Fruit fly (Drosophila melanogaster) whole organism, embryonic: Measurements from ENCODE around the gene p115.
A peak's percentile ranks its signal among the peaks of the same experiment; 100 is the strongest.

Experiments
- Abd-B ChIP-seq: fragments of 200-800 bp; sonication (Bioruptor generic); optimal IDR thresholded peaks from 2 replicates; lab custom pipeline; 2018; ENCODE audit warnings: missing biosample characterization, mild to moderate bottlenecking, missing genetic modification characterization, moderate library complexity
- B-H2 ChIP-seq: fragments of 200-800 bp; sonication (Bioruptor generic); optimal IDR thresholded peaks from 2 replicates; lab custom pipeline; 2018; ENCODE audit warnings: missing biosample characterization, mild to moderate bottlenecking, missing genetic modification characterization
- BEAF-32 ChIP-seq: fragments of 200-800 bp; sonication (Bioruptor generic); optimal IDR thresholded peaks from 3 replicates; lab custom pipeline; 2017; ENCODE audit warnings: missing biosample characterization, missing genetic modification characterization, mild to moderate bottlenecking, moderate library complexity, missing genetic modification reagents
- CG12299 ChIP-seq: fragments of 200-800 bp; sonication (Bioruptor generic); optimal IDR thresholded peaks from 2 replicates; lab custom pipeline; 2018; ENCODE audit warnings: missing biosample characterization, mild to moderate bottlenecking, missing genetic modification characterization
- CG13424 ChIP-seq: fragments of 200-800 bp; sonication (Bioruptor generic); optimal IDR thresholded peaks from 2 replicates; lab custom pipeline; 2019; ENCODE audit warnings: missing biosample characterization, mild to moderate bottlenecking, missing genetic modification characterization, moderate library complexity
- CG13624 ChIP-seq: fragments of 200-800 bp; sonication (Bioruptor generic); optimal IDR thresholded peaks from 2 replicates; lab custom pipeline; 2016; ENCODE audit warnings: missing biosample characterization, missing genetic modification characterization
- CG14014 ChIP-seq: fragments of 200-800 bp; sonication (Bioruptor generic); IDR thresholded peaks from 2 replicates; pipeline ENCODE4 v1.3.6; 2022; ENCODE audit warnings: missing biosample characterization, missing genetic modification characterization
- CG2116 ChIP-seq: fragments of 200-800 bp; sonication (Bioruptor generic); optimal IDR thresholded peaks from 3 replicates; lab custom pipeline; 2018; ENCODE audit warnings: missing biosample characterization, mild to moderate bottlenecking, missing genetic modification characterization
- CG2712 ChIP-seq: fragments of 200-800 bp; optimal IDR thresholded peaks from 3 replicates; lab custom pipeline; 2019; ENCODE audit warnings: missing biosample characterization, mild to moderate bottlenecking, missing genetic modification characterization, moderate library complexity
- CG2889 ChIP-seq: fragments of 200-800 bp; sonication (Bioruptor generic); IDR thresholded peaks from 3 replicates; pipeline ENCODE4 v1.3.6; 2022; ENCODE audit warnings: missing biosample characterization, missing genetic modification characterization
- CG34376 ChIP-seq: fragments of 200-800 bp; sonication (Bioruptor generic); optimal IDR thresholded peaks from 2 replicates; lab custom pipeline; 2018; ENCODE audit warnings: missing biosample characterization, mild to moderate bottlenecking, missing genetic modification characterization
- CG6791 ChIP-seq: fragments of 200-800 bp; sonication (Bioruptor generic); IDR thresholded peaks from 3 replicates; pipeline ENCODE4 v1.3.6; 2022; ENCODE audit warnings: missing biosample characterization, missing genetic modification characterization; ENCODE audit not compliant: partially characterized antibody
- CG7372 ChIP-seq: fragments of 200-800 bp; sonication (Bioruptor generic); IDR thresholded peaks from 2 replicates; pipeline ENCODE4 v1.3.6; 2022; ENCODE audit warnings: missing biosample characterization, missing genetic modification characterization
- CG7745 ChIP-seq: fragments of 200-800 bp; sonication (Bioruptor generic); optimal IDR thresholded peaks from 2 replicates; lab custom pipeline; 2018; ENCODE audit warnings: missing biosample characterization, mild to moderate bottlenecking, missing genetic modification characterization, moderate library complexity
- CG7839 ChIP-seq: fragments of 200-800 bp; sonication (Bioruptor generic); optimal IDR thresholded peaks from 3 replicates; lab custom pipeline; 2018; ENCODE audit warnings: missing biosample characterization, mild to moderate bottlenecking, missing genetic modification characterization, moderate library complexity
- CoRest ChIP-seq: fragments of 200-800 bp; sonication (Bioruptor generic); optimal IDR thresholded peaks from 3 replicates; lab custom pipeline; 2018; ENCODE audit warnings: missing biosample characterization, mild to moderate bottlenecking, missing genetic modification characterization, moderate library complexity
- Dfd ChIP-seq, 2 experiments: fragments of >200 bp; optimal IDR thresholded peaks; 2 replicates each; lab custom pipeline; 2017; ENCODE audit warnings: missing biosample characterization in 2 of 2, missing genetic modification characterization in 2 of 2
- Doc3 ChIP-seq: fragments of 200-800 bp; sonication (Bioruptor generic); IDR thresholded peaks from 3 replicates; pipeline ENCODE4 v1.3.6; 2022; ENCODE audit warnings: missing biosample characterization, missing genetic modification characterization; ENCODE audit not compliant: partially characterized antibody
- Ets97D ChIP-seq: fragments of 200-800 bp; sonication (Bioruptor generic); optimal IDR thresholded peaks from 3 replicates; lab custom pipeline; 2016; ENCODE audit warnings: missing biosample characterization, missing genetic modification characterization
- Fer2 ChIP-seq: fragments of 200-800 bp; sonication (Bioruptor generic); optimal IDR thresholded peaks from 2 replicates; lab custom pipeline; 2018; ENCODE audit warnings: missing biosample characterization, mild to moderate bottlenecking, missing genetic modification characterization, moderate library complexity
- Gsc ChIP-seq: fragments of 200-800 bp; sonication (Bioruptor generic); IDR thresholded peaks from 2 replicates; pipeline ENCODE4 v1.3.6; 2022; ENCODE audit warnings: missing biosample characterization, missing genetic modification characterization
- HLH3B ChIP-seq: fragments of 200-800 bp; sonication (Bioruptor generic); IDR thresholded peaks from 2 replicates; pipeline ENCODE4 v1.3.6; 2022; ENCODE audit warnings: missing biosample characterization, missing genetic modification characterization
- HLH4C ChIP-seq: fragments of 200-800 bp; sonication (Bioruptor generic); IDR thresholded peaks from 3 replicates; pipeline ENCODE4 v1.3.6; 2022; ENCODE audit warnings: missing biosample characterization, missing genetic modification characterization; ENCODE audit not compliant: partially characterized antibody
- HmgD ChIP-seq: fragments of 200-800 bp; sonication (Bioruptor generic); optimal IDR thresholded peaks from 3 replicates; lab custom pipeline; 2016; ENCODE audit warnings: missing biosample characterization, missing genetic modification characterization
- HmgZ ChIP-seq: fragments of 200-800 bp; sonication (Bioruptor generic); optimal IDR thresholded peaks from 2 replicates; lab custom pipeline; 2018; ENCODE audit warnings: missing biosample characterization, mild to moderate bottlenecking, missing genetic modification characterization
- Lhr ChIP-seq: fragments of 200-800 bp; sonication (Bioruptor generic); optimal IDR thresholded peaks from 3 replicates; lab custom pipeline; 2017; ENCODE audit warnings: mild to moderate bottlenecking, missing biosample characterization, missing genetic modification reagents, missing genetic modification characterization
- NFAT ChIP-seq: fragments of 200-800 bp; sonication (Bioruptor generic); IDR thresholded peaks from 2 replicates; pipeline ENCODE4 v1.3.6; 2022; ENCODE audit warnings: missing biosample characterization, missing genetic modification characterization
- Rfx ChIP-seq: fragments of 200-800 bp; sonication (Bioruptor generic); IDR thresholded peaks from 2 replicates; pipeline ENCODE4 v1.3.6; 2022; ENCODE audit warnings: missing biosample characterization, missing genetic modification characterization
- Sry-β ChIP-seq: fragments of 200-800 bp; sonication (Bioruptor generic); optimal IDR thresholded peaks from 2 replicates; lab custom pipeline; 2018; ENCODE audit warnings: missing biosample characterization, mild to moderate bottlenecking, missing genetic modification characterization, moderate library complexity
- bcd ChIP-seq: fragments of 200-800 bp; sonication (Bioruptor generic); optimal IDR thresholded peaks from 2 replicates; lab custom pipeline; 2017; ENCODE audit warnings: missing biosample characterization, mild to moderate bottlenecking, missing genetic modification characterization
- crp ChIP-seq, 2 experiments: fragments of 200-800 bp; sonication (Bioruptor generic); optimal IDR thresholded peaks; 2 replicates in 1 of 2; 3 replicates in 1 of 2; lab custom pipeline; 2017; ENCODE audit warnings: missing biosample characterization in 2 of 2, missing genetic modification characterization in 2 of 2, mild to moderate bottlenecking in 1 of 2, moderate library complexity in 1 of 2
- dpn ChIP-seq, 2 experiments: fragments of 200-800 bp; sonication (Bioruptor generic); optimal IDR thresholded peaks; 3 replicates each; lab custom pipeline; 2016; ENCODE audit warnings: missing biosample characterization in 2 of 2, missing genetic modification characterization in 2 of 2
- ems ChIP-seq: fragments of 200-800 bp; sonication (Bioruptor generic); optimal IDR thresholded peaks from 3 replicates; lab custom pipeline; 2016; ENCODE audit warnings: missing biosample characterization, missing genetic modification characterization
- gcm ChIP-seq: fragments of 200-800 bp; sonication (Bioruptor generic); optimal IDR thresholded peaks from 2 replicates; lab custom pipeline; 2019; ENCODE audit warnings: missing biosample characterization, mild to moderate bottlenecking, missing genetic modification characterization, moderate library complexity
- gcm2 ChIP-seq: fragments of 200-800 bp; sonication (Bioruptor generic); optimal IDR thresholded peaks from 2 replicates; lab custom pipeline; 2016; ENCODE audit warnings: missing biosample characterization, missing genetic modification characterization
- insv ChIP-seq, 2 experiments: fragments of 200-800 bp; sonication (Bioruptor generic); optimal IDR thresholded peaks; 3 replicates each; lab custom pipeline; 2016 to 2018; ENCODE audit warnings: missing biosample characterization in 2 of 2, missing genetic modification characterization in 2 of 2
- knrl ChIP-seq: fragments of 200-800 bp; sonication (Bioruptor generic); IDR thresholded peaks from 3 replicates; pipeline ENCODE4 v1.3.6; 2022; ENCODE audit warnings: missing biosample characterization, missing genetic modification characterization; ENCODE audit not compliant: partially characterized antibody
- maf-S ChIP-seq: fragments of 200-800 bp; sonication (Bioruptor generic); optimal IDR thresholded peaks from 2 replicates; lab custom pipeline; 2016; ENCODE audit warnings: missing biosample characterization, missing genetic modification characterization
- oc ChIP-seq: fragments of 200-800 bp; sonication (Bioruptor generic); optimal IDR thresholded peaks from 2 replicates; lab custom pipeline; 2018; ENCODE audit warnings: missing biosample characterization, mild to moderate bottlenecking, missing genetic modification characterization, moderate library complexity
- org-1 ChIP-seq: fragments of 200-800 bp; sonication (Bioruptor generic); optimal IDR thresholded peaks from 2 replicates; lab custom pipeline; 2017; ENCODE audit warnings: missing biosample characterization, missing genetic modification characterization
- pfk ChIP-seq: fragments of 200-800 bp; sonication (Bioruptor generic); optimal IDR thresholded peaks from 2 replicates; lab custom pipeline; 2018; ENCODE audit warnings: missing biosample characterization, mild to moderate bottlenecking, missing genetic modification characterization, moderate library complexity
- ranshi ChIP-seq: fragments of 200-800 bp; sonication (Bioruptor generic); IDR thresholded peaks from 2 replicates; pipeline ENCODE4 v1.3.6; 2022; ENCODE audit warnings: missing biosample characterization, missing genetic modification characterization
- sc ChIP-seq, 3 experiments: fragments of >200 bp in 2 of 3; fragments of 200-800 bp in 1 of 3; sonication (Bioruptor generic) in 1 of 3; optimal IDR thresholded peaks; 2 replicates in 2 of 3; 3 replicates in 1 of 3; lab custom pipeline; 2017; ENCODE audit warnings: mild to moderate bottlenecking in 1 of 3, missing biosample characterization in 1 of 3, missing genetic modification characterization in 1 of 3, missing genetic modification reagents in 1 of 3
- scrt ChIP-seq: fragments of 200-800 bp; sonication (Bioruptor generic); optimal IDR thresholded peaks from 2 replicates; lab custom pipeline; 2018; ENCODE audit warnings: missing biosample characterization, mild to moderate bottlenecking, missing genetic modification characterization, moderate library complexity
- slou ChIP-seq: fragments of 200-800 bp; sonication (Bioruptor generic); optimal IDR thresholded peaks from 3 replicates; lab custom pipeline; 2016; ENCODE audit warnings: missing biosample characterization, missing genetic modification characterization
- slp2 ChIP-seq: fragments of 200-800 bp; sonication (Bioruptor generic); optimal IDR thresholded peaks from 2 replicates; lab custom pipeline; 2016; ENCODE audit warnings: missing biosample characterization, missing genetic modification characterization
- stc ChIP-seq: fragments of 200-800 bp; sonication (Bioruptor generic); IDR thresholded peaks from 2 replicates; pipeline ENCODE4 v1.3.6; 2022; ENCODE audit warnings: missing biosample characterization, missing genetic modification characterization

The p115 gene

dm6 chrX:7911983-7912630 lies 18.3 kb downstream of the p115 start, which contains the start of gene snz (continued):
- peak in 1 of 2 experiments; percentile 0 for TF ChIP-seq crp (GFP tag; optimal IDR thresholded peaks at IDR 0.05; lab: Kevin White, UChicago)
- TF ChIP-seq knrl (GFP tag; lab: Robert Waterston, UW) = peak; percentile 57; the same call in 2 of the 3 replicates
- TF ChIP-seq BEAF-32 (GFP tag; lab: Kevin White, UChicago) = peak; percentile 73
- peak; percentile 97 for TF ChIP-seq CG34376
- peak; percentile 23 for TF ChIP-seq CoRest (tag; lab: Kevin White, UChicago)
- TF ChIP-seq Ets97D (GFP tag; lab: Kevin White, UChicago) = peak; percentile 38
- peak; percentile 57; the same call in 1 of the 3 replicates for TF ChIP-seq Doc3 (GFP tag; lab: Robert Waterston, UW)
- TF ChIP-seq HmgZ (tag; lab: Kevin White, UChicago) = peak; percentile 54
- no peak for TF ChIP-seq slou (GFP tag; lab: Kevin White, UChicago)
- TF ChIP-seq ranshi = no peak; the same call in 1 of the 2 replicates
- peak; percentile 81 for TF ChIP-seq CG6791 (GFP tag; lab: Robert Waterston, UW)
- TF ChIP-seq Abd-B (GFP tag; lab: Kevin White, UChicago) = no peak
- TF ChIP-seq bcd (GFP tag; lab: Kevin White, UChicago) = no peak
- peak; percentile 30 for TF ChIP-seq B-H2 (GFP tag; lab: Kevin White, UChicago)
- peak; percentile 67 for TF ChIP-seq pfk
- peak; percentile 55 for TF ChIP-seq Rfx (GFP tag; lab: Robert Waterston, UW)
- no peak for TF ChIP-seq sc (optimal IDR thresholded peaks at IDR 0.05; lab: Kevin White, UChicago)
- TF ChIP-seq sc (GFP tag; optimal IDR thresholded peaks at IDR 0.05; lab: Kevin White, UChicago) = no peak
- TF ChIP-seq CG2116 (GFP tag; lab: Kevin White, UChicago) = peak; percentile 87
- no peak for TF ChIP-seq stc (GFP tag; lab: Robert Waterston, UW)
- peak; percentile 86 for TF ChIP-seq HLH4C

dm6 chrX:7920081-7920688 lies 26.4 kb downstream of the p115 start, which contains the start of the genes hdm and Ykt6:
Gene hdm (minus strand): TSS chrX:7920131.
Gene Ykt6 (plus strand): TSS chrX:7920409.
- no peak for TF ChIP-seq CG7839 (tag; lab: Kevin White, UChicago)
- TF ChIP-seq maf-S = peak; percentile 53
- peak; percentile 77 for TF ChIP-seq HLH3B (GFP tag; lab: Robert Waterston, UW)
- no peak for TF ChIP-seq Dfd (GFP tag; optimal IDR thresholded peaks at IDR 0.05; lab: Kevin White, UChicago)
- TF ChIP-seq org-1 (GFP tag; lab: Kevin White, UChicago) = peak; percentile 28
- peak; percentile 39 for TF ChIP-seq Fer2 (tag; lab: Kevin White, UChicago)
- peak; percentile 48 for TF ChIP-seq gcm
- peak; percentile 79; the same call in 1 of the 2 replicates for TF ChIP-seq NFAT (GFP tag; lab: Robert Waterston, UW)
- TF ChIP-seq ems = peak; percentile 74
- peak; percentile 79 for TF ChIP-seq CG7372 (GFP tag; lab: Robert Waterston, UW)
- peak; percentile 83 for TF ChIP-seq CG2712 (tag; lab: Kevin White, UChicago)
- TF ChIP-seq HmgD (GFP tag; lab: Kevin White, UChicago) = peak; percentile 70
- peak; percentile 59 for TF ChIP-seq CG12299
- TF ChIP-seq CG13624 (GFP tag; lab: Kevin White, UChicago) = peak; percentile 84
- TF ChIP-seq Gsc (GFP tag; lab: Robert Waterston, UW) = peak; percentile 47; the same call in 1 of the 2 replicates
- peak in 1 of 2 experiments; percentile 45 for TF ChIP-seq insv (GFP tag; optimal IDR thresholded peaks at IDR 0.05; lab: Kevin White, UChicago)
- TF ChIP-seq scrt = peak; percentile 29
- peak; percentile 52 for TF ChIP-seq Lhr
- TF ChIP-seq oc (tag; lab: Kevin White, UChicago) = no peak
- TF ChIP-seq slp2 (GFP tag; lab: Kevin White, UChicago) = peak; percentile 67
- TF ChIP-seq CG13424 = peak; percentile 82
- TF ChIP-seq CG14014 (GFP tag; lab: Robert Waterston, UW) = peak; percentile 81
- TF ChIP-seq Sry-β (GFP tag; lab: Kevin White, UChicago) = peak; percentile 12
- peak; percentile 86 to 87 for TF ChIP-seq dpn (GFP tag; optimal IDR thresholded peaks at IDR 0.05; lab: Kevin White, UChicago)
- TF ChIP-seq CG2889 (GFP tag; lab: Robert Waterston, UW) = peak; percentile 67; the same call in 2 of the 3 replicates
- no peak for TF ChIP-seq CG7745 (tag; lab: Kevin White, UChicago)
- TF ChIP-seq gcm2 = no peak
